Worm (Caenorhabditis elegans): ENCODE results near the gene Y57G11B.3.

DNA sequence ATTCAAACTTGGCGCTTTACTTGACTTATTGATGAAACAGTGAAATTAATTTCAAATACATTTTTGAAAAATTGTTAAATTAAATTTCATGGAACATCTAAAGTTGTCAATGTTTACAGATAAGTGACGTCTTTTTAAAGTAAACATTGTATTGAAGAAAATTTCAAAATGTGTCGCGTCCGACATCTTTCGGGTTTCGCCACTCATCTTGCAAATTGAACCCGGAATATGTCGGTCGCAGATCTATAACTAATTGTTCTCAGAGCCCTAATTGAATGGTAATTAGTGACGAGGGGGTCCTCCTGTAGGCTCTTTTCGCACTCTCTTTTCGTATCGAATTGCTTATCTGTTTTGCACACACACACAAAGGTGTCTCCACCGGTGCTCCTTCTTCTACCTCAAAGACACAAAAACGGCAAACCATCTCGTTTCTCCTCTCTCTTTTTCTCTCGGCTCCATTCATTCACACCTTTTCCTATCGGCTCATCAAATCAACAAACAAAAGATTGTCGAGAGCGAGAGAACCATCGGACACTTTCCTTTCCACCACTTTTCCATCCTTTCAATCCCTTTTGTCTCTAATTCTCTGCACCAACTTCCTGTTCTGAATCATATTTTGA lies 11.4 kb downstream of the Y57G11B.3 start:
- no peak for TF ChIP-seq nhr-12 (tag; optimal IDR thresholded peaks at IDR 0.05)
- no peak for TF ChIP-seq nhr-237 (tag; optimal IDR thresholded peaks at IDR 0.05)
- no peak for TF ChIP-seq ces-1 (GFP tag; optimal IDR thresholded peaks at IDR 0.05)
- no peak for TF ChIP-seq ztf-11 (tag; optimal IDR thresholded peaks at IDR 0.05)
- TF ChIP-seq sptf-1 (tag; optimal IDR thresholded peaks at IDR 0.05): no peak
- TF ChIP-seq tbx-8 (GFP tag; optimal IDR thresholded peaks at IDR 0.05): no peak
- TF ChIP-seq mep-1 (tag; optimal IDR thresholded peaks at IDR 0.05): no peak
- TF ChIP-seq pha-4 (tag; optimal IDR thresholded peaks at IDR 0.05): no peak
- TF ChIP-seq flh-1 (GFP tag; optimal IDR thresholded peaks at IDR 0.05): no peak
- no peak for TF ChIP-seq lsy-2 (tag; optimal IDR thresholded peaks at IDR 0.05)
- no peak for TF ChIP-seq snpc-4 (tag; optimal IDR thresholded peaks at IDR 0.05)
- TF ChIP-seq unc-39 (tag; optimal IDR thresholded peaks at IDR 0.05): no peak
